Fruit fly (Drosophila melanogaster): ENCODE measurements around the gene a6.
A peak's percentile ranks its signal among the peaks of the same experiment; 100 is the strongest.

The a6 gene

DNA sequence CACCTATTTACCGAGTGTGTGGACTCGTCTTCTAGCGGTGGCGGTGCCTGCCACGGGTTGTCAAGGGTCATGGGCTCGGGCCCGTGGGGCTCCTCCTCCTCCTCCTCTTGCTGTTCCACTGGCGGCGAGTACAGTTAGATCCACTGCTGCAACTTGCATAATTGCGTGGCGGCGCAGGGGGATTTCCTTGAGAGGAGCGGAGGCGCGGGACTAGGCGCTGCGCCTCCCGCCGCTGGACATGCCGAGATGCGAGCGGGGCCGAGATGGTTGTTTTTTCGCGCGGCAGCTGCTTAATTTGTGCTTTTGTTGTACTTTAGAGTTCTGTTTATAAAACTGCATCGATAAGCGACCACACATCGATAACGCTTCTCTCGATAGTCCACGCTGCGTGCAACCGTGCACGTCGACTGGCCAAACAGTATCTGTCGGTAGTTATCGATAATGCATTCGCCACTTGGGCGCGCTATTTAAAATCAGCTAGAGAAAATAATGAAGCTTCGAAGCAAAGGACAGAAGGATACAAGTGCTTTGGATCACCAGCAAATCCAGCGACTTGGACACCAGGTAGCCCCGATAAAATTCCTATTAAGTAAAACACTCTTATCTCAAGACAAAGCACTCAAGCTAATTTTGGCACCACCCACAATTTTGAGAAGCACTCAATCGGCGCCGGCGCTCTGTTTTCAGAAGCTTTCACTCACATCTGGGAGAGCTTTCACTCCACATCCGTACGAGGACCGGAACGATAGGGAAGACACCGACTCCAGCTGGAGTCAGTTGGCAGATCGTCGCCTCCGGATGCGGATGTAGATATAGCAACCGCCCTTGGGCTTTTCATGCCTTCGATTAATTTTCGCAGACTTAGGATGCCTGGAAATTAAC lies at the start of gene a6 (continued):
- TF ChIP-seq Opbp (GFP tag; IDR thresholded peaks at IDR 0.05; ENCODE audit: partially characterized antibody) (peak; percentile 90), Side (GFP tag; optimal IDR thresholded peaks at IDR 0.05) (no peak), D19A (tag; optimal IDR thresholded peaks at IDR 0.05) (no peak), sima (GFP tag; optimal IDR thresholded peaks at IDR 0.05) (no peak), caup (GFP tag; optimal IDR thresholded peaks at IDR 0.05; ENCODE audit: severe bottlenecking) (no peak), Hmr (GFP tag; optimal IDR thresholded peaks at IDR 0.05) (no peak), lola (GFP tag; optimal IDR thresholded peaks at IDR 0.05) (no peak), CG6175 (GFP tag; IDR thresholded peaks at IDR 0.05) (no peak), toy (GFP tag; IDR thresholded peaks at IDR 0.05) (no peak), Lhr (GFP tag; optimal IDR thresholded peaks at IDR 0.05) (no peak), CG6272 (GFP tag; IDR thresholded peaks at IDR 0.05) (no peak), CG11560 (tag; IDR thresholded peaks at IDR 0.05) (peak; percentile 68; the same call in 2 of the 3 replicates), tll (GFP tag; optimal IDR thresholded peaks at IDR 0.05) (no peak), CG2202 (tag; optimal IDR thresholded peaks at IDR 0.05) (no peak), lmd (GFP tag; IDR thresholded peaks at IDR 0.05) (no peak), gce (GFP tag; IDR thresholded peaks at IDR 0.05) (no peak), eyg (GFP tag; optimal IDR thresholded peaks at IDR 0.05) (no peak), D19B (GFP tag; optimal IDR thresholded peaks at IDR 0.05) (no peak), CG17612 (GFP tag; IDR thresholded peaks at IDR 0.05) (no peak), Fer2 (tag; optimal IDR thresholded peaks at IDR 0.05) (no peak), CG15696 (tag; optimal IDR thresholded peaks at IDR 0.05) (no peak), Six4 (GFP tag; optimal IDR thresholded peaks at IDR 0.05) (no peak), CG10274 (GFP tag; optimal IDR thresholded peaks at IDR 0.05) (no peak), CG1792 (GFP tag; optimal IDR thresholded peaks at IDR 0.05) (no peak), Hsf (GFP tag; optimal IDR thresholded peaks at IDR 0.05) (no peak), br (optimal IDR thresholded peaks at IDR 0.05) (no peak), HmgZ (tag; optimal IDR thresholded peaks at IDR 0.05) (no peak), CG2120 (GFP tag; optimal IDR thresholded peaks at IDR 0.05) (no peak), btn (GFP tag; optimal IDR thresholded peaks at IDR 0.05) (no peak), CG17568 (GFP tag; optimal IDR thresholded peaks at IDR 0.05) (no peak), CG3407 (GFP tag; optimal IDR thresholded peaks at IDR 0.05) (no peak), CG2875 (GFP tag; optimal IDR thresholded peaks at IDR 0.05) (no peak), CG4854 (GFP tag; optimal IDR thresholded peaks at IDR 0.05) (no peak), Nf-YA (GFP tag; IDR thresholded peaks at IDR 0.05) (no peak), bowl (GFP tag; IDR thresholded peaks at IDR 0.05) (no peak), CG10565 (GFP tag; optimal IDR thresholded peaks at IDR 0.05) (no peak), Myb (GFP tag; optimal IDR thresholded peaks at IDR 0.05) (peak; percentile 59), zfh2 (GFP tag; optimal IDR thresholded peaks at IDR 0.05) (no peak), CG9437 (GFP tag; optimal IDR thresholded peaks at IDR 0.05) (no peak), CG8388 (GFP tag; optimal IDR thresholded peaks at IDR 0.05) (no peak), CG10147 (GFP tag; optimal IDR thresholded peaks at IDR 0.05) (no peak), CG10959 (GFP tag; IDR thresholded peaks at IDR 0.05) (no peak), Xbp1 (GFP tag; optimal IDR thresholded peaks at IDR 0.05) (no peak), pnt (GFP tag; optimal IDR thresholded peaks at IDR 0.05) (no peak), CG12942 (GFP tag; optimal IDR thresholded peaks at IDR 0.05) (no peak), danr (GFP tag; IDR thresholded peaks at IDR 0.05) (no peak), maf-S (GFP tag; optimal IDR thresholded peaks at IDR 0.05) (no peak), bsh (GFP tag; optimal IDR thresholded peaks at IDR 0.05) (no peak), fd96Cb (tag; optimal IDR thresholded peaks at IDR 0.05) (no peak), CG11723 (GFP tag; optimal IDR thresholded peaks at IDR 0.05) (no peak)
